Worm (Caenorhabditis elegans): Measurements from ENCODE around the gene mca-3.
A peak's percentile ranks its signal among the peaks of the same experiment; 100 is the strongest.

mca-3 gene

ce11 chrIV:3151061-3151460 lies 18.1 kb upstream of the mca-3 start, which contains the start of gene T23E1.1:
Gene T23E1.1 (plus strand): TSS chrIV:3151361.
- no peak for TF ChIP-seq mls-2 (tag; optimal IDR thresholded peaks at IDR 0.05)
- TF ChIP-seq ceh-43 (GFP tag; optimal IDR thresholded peaks at IDR 0.05): no peak
- no peak for TF ChIP-seq blmp-1 (tag; optimal IDR thresholded peaks at IDR 0.05)
- no peak for TF ChIP-seq unc-120 (tag; optimal IDR thresholded peaks at IDR 0.05; ENCODE audit: poor library complexity, severe bottlenecking)
- TF ChIP-seq ztf-11 (tag; optimal IDR thresholded peaks at IDR 0.05): no peak
- TF ChIP-seq flh-1 (GFP tag; optimal IDR thresholded peaks at IDR 0.05): no peak
- no peak for TF ChIP-seq lin-13 (tag; optimal IDR thresholded peaks at IDR 0.05)
- TF ChIP-seq sem-2 (GFP tag; optimal IDR thresholded peaks at IDR 0.05): no peak
- no peak for TF ChIP-seq snpc-4 (tag; optimal IDR thresholded peaks at IDR 0.05)
- TF ChIP-seq hlh-1 (tag; optimal IDR thresholded peaks at IDR 0.05): no peak
- TF ChIP-seq tbx-8 (GFP tag; optimal IDR thresholded peaks at IDR 0.05): no peak
- no peak for TF ChIP-seq ham-2 (GFP tag; optimal IDR thresholded peaks at IDR 0.05)
- TF ChIP-seq ceh-39 (tag; optimal IDR thresholded peaks at IDR 0.05): no peak
- no peak for TF ChIP-seq ceh-83 (GFP tag; optimal IDR thresholded peaks at IDR 0.05)

- TF ChIP-seq ceh-83 (GFP tag; optimal IDR thresholded peaks at IDR 0.05) (no peak), M03D4.4 (tag; optimal IDR thresholded peaks at IDR 0.05) (no peak), sptf-1 (tag; optimal IDR thresholded peaks at IDR 0.05) (no peak), sem-2 (GFP tag; optimal IDR thresholded peaks at IDR 0.05) (no peak), elt-3 (tag; optimal IDR thresholded peaks at IDR 0.05) (no peak), ceh-43 (GFP tag; optimal IDR thresholded peaks at IDR 0.05) (no peak), ztf-11 (tag; optimal IDR thresholded peaks at IDR 0.05) (no peak), pha-4 (tag; optimal IDR thresholded peaks at IDR 0.05) (no peak), flh-1 (GFP tag; optimal IDR thresholded peaks at IDR 0.05) (no peak), nhr-76 (tag; optimal IDR thresholded peaks at IDR 0.05) (no peak), snpc-4 (tag; optimal IDR thresholded peaks at IDR 0.05) (no peak), lsy-2 (tag; optimal IDR thresholded peaks at IDR 0.05) (no peak), unc-62 (GFP tag; optimal IDR thresholded peaks at IDR 0.05) (no peak), mls-2 (tag; optimal IDR thresholded peaks at IDR 0.05) (no peak), nhr-2 (tag; optimal IDR thresholded peaks at IDR 0.05) (no peak)
Measured at ce11 chrIV:3145587-3145986, 12.6 kb upstream of the mca-3 start, which contains the start of gene T23E1.3. Gene T23E1.3 (plus strand): TSS chrIV:3145887.

ce11 chrIV:3136493-3136892 lies 3.5 kb upstream of the mca-3 start:
- no peak for TF ChIP-seq mab-5 (tag; optimal IDR thresholded peaks at IDR 0.05)
- TF ChIP-seq mep-1 (tag; optimal IDR thresholded peaks at IDR 0.05): peak; percentile 40

DNA sequence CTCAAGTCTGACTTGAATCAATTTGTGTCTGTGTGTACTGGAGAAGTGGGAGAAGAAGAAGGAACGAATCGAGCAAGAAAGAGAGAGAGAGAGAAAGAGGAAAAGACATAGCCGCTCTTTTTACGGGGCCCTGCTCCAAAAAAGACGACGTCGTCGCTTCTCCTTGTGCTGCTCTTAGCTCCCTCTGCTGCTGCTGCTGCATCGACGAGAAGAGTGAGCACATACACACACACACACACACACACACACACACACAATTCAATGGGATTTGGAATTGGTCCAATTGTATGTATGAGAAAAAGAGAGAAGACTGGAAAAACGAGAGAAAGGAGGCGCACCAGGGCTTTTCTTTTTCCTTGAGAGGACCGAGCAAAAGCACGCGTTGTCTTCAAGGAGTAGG lies 2.1 kb upstream of the mca-3 start:
- TF ChIP-seq lin-32 (GFP tag; optimal IDR thresholded peaks at IDR 0.05): no peak
- TF ChIP-seq nhr-28 (tag; optimal IDR thresholded peaks at IDR 0.05): no peak
- TF ChIP-seq ztf-11 (tag; optimal IDR thresholded peaks at IDR 0.05): no peak
- no peak for TF ChIP-seq tbx-8 (GFP tag; optimal IDR thresholded peaks at IDR 0.05)
- no peak for TF ChIP-seq ceh-39 (tag; optimal IDR thresholded peaks at IDR 0.05)
- no peak for TF ChIP-seq cnd-1 (tag; optimal IDR thresholded peaks at IDR 0.05)
- peak; percentile 18 for TF ChIP-seq mls-2 (tag; optimal IDR thresholded peaks at IDR 0.05)
- TF ChIP-seq pha-4 (tag; optimal IDR thresholded peaks at IDR 0.05): no peak
- TF ChIP-seq ces-1 (GFP tag; optimal IDR thresholded peaks at IDR 0.05): peak; percentile 85
- no peak for TF ChIP-seq nhr-76 (tag; optimal IDR thresholded peaks at IDR 0.05)
- TF ChIP-seq nhr-2 (tag; optimal IDR thresholded peaks at IDR 0.05): no peak
- TF ChIP-seq M03D4.4 (tag; optimal IDR thresholded peaks at IDR 0.05): no peak
- TF ChIP-seq ham-2 (GFP tag; optimal IDR thresholded peaks at IDR 0.05): no peak
- no peak for TF ChIP-seq hlh-1 (tag; optimal IDR thresholded peaks at IDR 0.05)
- no peak for TF ChIP-seq sptf-1 (tag; optimal IDR thresholded peaks at IDR 0.05)
- TF ChIP-seq elt-1 (tag; optimal IDR thresholded peaks at IDR 0.05; ENCODE audit: borderline replicate concordance, insufficient read depth): no peak

DNA sequence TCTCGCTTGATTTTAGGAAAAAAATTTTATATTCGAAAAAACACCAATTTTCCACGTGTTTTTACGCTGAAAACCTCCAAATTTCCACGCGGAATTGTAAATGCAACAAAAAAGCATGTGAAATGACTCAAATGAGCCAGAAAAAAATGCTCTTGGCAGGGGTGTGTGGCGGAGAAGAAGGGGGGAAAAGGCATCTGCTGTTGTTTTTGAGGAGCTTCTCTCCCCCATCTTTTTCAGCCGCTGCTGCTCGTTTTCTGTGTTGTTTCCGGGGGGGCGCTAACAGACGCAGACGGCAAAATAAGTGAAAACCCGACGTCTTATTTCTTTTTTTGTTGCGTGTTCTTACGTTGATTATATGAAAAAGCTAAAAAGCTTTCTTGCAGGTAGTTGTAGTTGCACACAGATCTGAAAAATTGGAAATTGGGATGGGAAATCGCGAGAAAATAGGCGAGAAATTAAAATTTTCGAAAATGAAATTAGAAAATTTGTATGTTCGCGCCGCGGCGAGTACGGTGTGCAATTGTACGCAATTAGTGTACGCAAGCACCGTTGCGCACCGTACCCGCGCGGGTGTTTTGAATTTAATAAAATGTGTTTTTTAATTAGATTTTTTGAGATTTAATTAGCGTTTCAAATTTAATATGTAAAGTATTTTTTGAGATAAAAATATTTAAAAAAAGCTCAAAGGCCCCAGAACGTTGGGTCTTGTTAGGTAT lies 920 bp downstream of the mca-3 start:
- TF ChIP-seq blmp-1 (tag; optimal IDR thresholded peaks at IDR 0.05) (no peak), hlh-1 (tag; optimal IDR thresholded peaks at IDR 0.05) (peak; percentile 13), lsy-2 (tag; optimal IDR thresholded peaks at IDR 0.05) (peak; percentile 57), tbx-8 (GFP tag; optimal IDR thresholded peaks at IDR 0.05) (no peak), drap-1 (GFP tag; optimal IDR thresholded peaks at IDR 0.05) (no peak), nhr-76 (tag; optimal IDR thresholded peaks at IDR 0.05) (no peak), ceh-83 (GFP tag; optimal IDR thresholded peaks at IDR 0.05) (no peak), elt-3 (tag; optimal IDR thresholded peaks at IDR 0.05) (no peak)
